Worm (Caenorhabditis elegans): ENCODE data around the gene gst-2.

- no peak for TF ChIP-seq swsn-7 (tag; optimal IDR thresholded peaks at IDR 0.05)
- no peak for TF ChIP-seq nhr-85 (tag)
- TF ChIP-seq unc-62 (GFP tag; optimal IDR thresholded peaks at IDR 0.05), result no peak
- TF ChIP-seq fos-1 (tag; optimal IDR thresholded peaks at IDR 0.05), result no peak
- no peak for TF ChIP-seq nhr-12 (tag; optimal IDR thresholded peaks at IDR 0.05)
- no peak for TF ChIP-seq nhr-77 (tag; optimal IDR thresholded peaks at IDR 0.05)
- TF ChIP-seq nhr-90 (tag; optimal IDR thresholded peaks at IDR 0.05; ENCODE audit: poor library complexity), result no peak
These were observed 51.5 kb downstream of the gst-2 start, which contains the start of gene ttbk-5 for ce11 chrIV:10090358-10090757.
